Fruit fly (Drosophila melanogaster) whole organism, embryonic: Measurements from ENCODE around the gene CG10333.
A peak's percentile ranks its signal among the peaks of the same experiment; 100 is the strongest.

Source experiments
- Adf1 ChIP-seq: fragments of 200-800 bp; sonication (Bioruptor generic); IDR thresholded peaks from 2 replicates; pipeline ENCODE4 v1.3.6; 2022; ENCODE audit warnings: missing biosample characterization, missing genetic modification characterization
- Atf3 ChIP-seq: fragments of 200-800 bp; sonication (Bioruptor generic); optimal IDR thresholded peaks from 3 replicates; lab custom pipeline; 2016; ENCODE audit warnings: missing biosample characterization, missing genetic modification characterization
- Atf6 ChIP-seq: fragments of 200-800 bp; sonication (Bioruptor generic); IDR thresholded peaks from 2 replicates; pipeline ENCODE4 v1.3.6; 2022; ENCODE audit warnings: missing biosample characterization, missing genetic modification characterization
- Bdp1 ChIP-seq: fragments of 200-800 bp; sonication (Bioruptor generic); optimal IDR thresholded peaks from 3 replicates; lab custom pipeline; 2016; ENCODE audit warnings: missing biosample characterization, missing genetic modification characterization
- CG11093 ChIP-seq: fragments of 200-800 bp; sonication (Bioruptor generic); IDR thresholded peaks from 3 replicates; pipeline ENCODE4 v1.3.6; 2022; ENCODE audit warnings: missing biosample characterization, missing genetic modification characterization
- CG15011 ChIP-seq: fragments of 200-800 bp; sonication (Bioruptor generic); optimal IDR thresholded peaks from 3 replicates; lab custom pipeline; 2018; ENCODE audit warnings: missing biosample characterization, mild to moderate bottlenecking, missing genetic modification characterization
- CG15696 ChIP-seq: fragments of 200-800 bp; sonication (Bioruptor generic); optimal IDR thresholded peaks from 2 replicates; lab custom pipeline; 2019; ENCODE audit warnings: missing biosample characterization, mild to moderate bottlenecking, missing genetic modification characterization, moderate library complexity
- CG17912 ChIP-seq: fragments of 200-800 bp; sonication (Bioruptor generic); optimal IDR thresholded peaks from 2 replicates; lab custom pipeline; 2018; ENCODE audit warnings: missing biosample characterization, mild to moderate bottlenecking, missing genetic modification characterization
- CG2120 ChIP-seq: fragments of 200-800 bp; sonication (Bioruptor generic); optimal IDR thresholded peaks from 3 replicates; lab custom pipeline; 2016; ENCODE audit warnings: missing biosample characterization, missing genetic modification characterization
- CG2712 ChIP-seq: fragments of 200-800 bp; optimal IDR thresholded peaks from 3 replicates; lab custom pipeline; 2019; ENCODE audit warnings: missing biosample characterization, mild to moderate bottlenecking, missing genetic modification characterization, moderate library complexity
- CG30020 ChIP-seq: fragments of 200-800 bp; optimal IDR thresholded peaks from 2 replicates; lab custom pipeline; 2019; ENCODE audit warnings: missing biosample characterization, mild to moderate bottlenecking, missing genetic modification characterization, moderate library complexity
- CG3995 ChIP-seq: fragments of 200-800 bp; sonication (Bioruptor generic); optimal IDR thresholded peaks from 3 replicates; lab custom pipeline; 2016; ENCODE audit warnings: missing biosample characterization, missing genetic modification characterization
- CG4328 ChIP-seq: fragments of 200-800 bp; sonication (Bioruptor generic); optimal IDR thresholded peaks from 3 replicates; lab custom pipeline; 2017; ENCODE audit warnings: missing biosample characterization, missing genetic modification reagents, missing genetic modification characterization
- CG6689 ChIP-seq: fragments of 200-800 bp; sonication (Bioruptor generic); IDR thresholded peaks from 2 replicates; pipeline ENCODE4 v1.3.6; 2022; ENCODE audit warnings: missing biosample characterization, missing genetic modification characterization
- CG7963 ChIP-seq: fragments of 200-800 bp; sonication (Bioruptor generic); IDR thresholded peaks from 3 replicates; pipeline ENCODE4 v1.3.6; 2022; ENCODE audit warnings: missing biosample characterization, missing genetic modification characterization; ENCODE audit not compliant: partially characterized antibody
- CG8290 ChIP-seq, 3 experiments: fragments of 200-800 bp; sonication (Bioruptor generic); optimal IDR thresholded peaks; 2 replicates each; lab custom pipeline; 2016 to 2019; ENCODE audit warnings: missing biosample characterization in 3 of 3, missing genetic modification characterization in 3 of 3, mild to moderate bottlenecking in 2 of 3, moderate library complexity in 1 of 3
- CG8944 ChIP-seq: fragments of 200-800 bp; sonication (Bioruptor generic); optimal IDR thresholded peaks from 3 replicates; lab custom pipeline; 2016; ENCODE audit warnings: missing biosample characterization, missing genetic modification characterization
- CG9932 ChIP-seq: fragments of 200-800 bp; sonication (Bioruptor generic); IDR thresholded peaks from 2 replicates; pipeline ENCODE4 v1.3.6; 2022; ENCODE audit warnings: missing biosample characterization, missing genetic modification characterization
- Max ChIP-seq: fragments of 200-800 bp; sonication (Bioruptor generic); optimal IDR thresholded peaks from 2 replicates; lab custom pipeline; 2016; ENCODE audit warnings: missing biosample characterization, mild to moderate bottlenecking, missing genetic modification characterization
- Nf-YB ChIP-seq: fragments of 200-800 bp; sonication (Bioruptor generic); optimal IDR thresholded peaks from 3 replicates; lab custom pipeline; 2019; ENCODE audit warnings: missing biosample characterization, mild to moderate bottlenecking, missing genetic modification characterization, moderate library complexity
- Nf-YC ChIP-seq: fragments of 200-800 bp; optimal IDR thresholded peaks from 3 replicates; lab custom pipeline; 2019; ENCODE audit warnings: missing biosample characterization, mild to moderate bottlenecking, missing genetic modification characterization, moderate library complexity
- Poxn ChIP-seq: fragments of 200-800 bp; sonication (Bioruptor generic); IDR thresholded peaks from 2 replicates; pipeline ENCODE4 v1.3.6; 2022; ENCODE audit warnings: missing biosample characterization, missing genetic modification characterization
- Ptx1 ChIP-seq: fragments of 200-800 bp; sonication (Bioruptor generic); IDR thresholded peaks from 2 replicates; pipeline ENCODE4 v1.3.6; 2022; ENCODE audit warnings: missing biosample characterization, missing genetic modification characterization
- Rfx ChIP-seq: fragments of 200-800 bp; sonication (Bioruptor generic); IDR thresholded peaks from 2 replicates; pipeline ENCODE4 v1.3.6; 2022; ENCODE audit warnings: missing biosample characterization, missing genetic modification characterization
- Scr ChIP-seq: fragments of 200-800 bp; sonication (Bioruptor generic); IDR thresholded peaks from 2 replicates; pipeline ENCODE4 v1.3.6; 2022; ENCODE audit warnings: missing biosample characterization, missing genetic modification characterization; ENCODE audit not compliant: partially characterized antibody
- Six4 ChIP-seq: fragments of 200-800 bp; sonication (Bioruptor generic); optimal IDR thresholded peaks from 2 replicates; lab custom pipeline; 2016; ENCODE audit warnings: missing biosample characterization, missing genetic modification characterization
- Stat92E ChIP-seq, 3 experiments: fragments of >200 bp in 2 of 3; fragments of 200-800 bp in 1 of 3; sonication (Bioruptor generic) in 1 of 3; optimal IDR thresholded peaks; 2 replicates each; lab custom pipeline; 2017 to 2019; ENCODE audit warnings: missing biosample characterization in 3 of 3, missing genetic modification characterization in 3 of 3, mild to moderate bottlenecking in 1 of 3, moderate library complexity in 1 of 3
- Tbp ChIP-seq: fragments of >200 bp; optimal IDR thresholded peaks from 2 replicates; lab custom pipeline; 2018; ENCODE audit warnings: missing biosample characterization, missing genetic modification characterization
- Trl ChIP-seq, 3 experiments: fragments of >200 bp in 2 of 3; fragments of 200-800 bp in 1 of 3; sonication (Bioruptor generic) in 1 of 3; optimal IDR thresholded peaks; 2 replicates in 1 of 3; 3 replicates in 2 of 3; lab custom pipeline; 2016 to 2017; ENCODE audit warnings: missing biosample characterization in 1 of 3, missing genetic modification characterization in 1 of 3
- ac ChIP-seq: fragments of 200-800 bp; sonication (Bioruptor generic); optimal IDR thresholded peaks from 3 replicates; lab custom pipeline; 2017; ENCODE audit warnings: missing biosample characterization, mild to moderate bottlenecking, missing genetic modification characterization
- ara ChIP-seq: fragments of 200-800 bp; sonication (Bioruptor generic); IDR thresholded peaks from 2 replicates; pipeline ENCODE4 v1.3.6; 2022; ENCODE audit warnings: missing biosample characterization, missing genetic modification characterization
- chm ChIP-seq: fragments of 200-800 bp; sonication (Bioruptor generic); IDR thresholded peaks from 2 replicates; pipeline ENCODE4 v1.3.6; 2022; ENCODE audit warnings: missing biosample characterization, missing genetic modification characterization
- crol ChIP-seq: fragments of 200-800 bp; sonication (Bioruptor generic); IDR thresholded peaks from 2 replicates; pipeline ENCODE4 v1.3.6; 2022; ENCODE audit warnings: missing biosample characterization, missing genetic modification characterization
- esg ChIP-seq: fragments of 200-800 bp; sonication (Bioruptor generic); conservative IDR thresholded peaks from 2 replicates; pipeline ENCODE4 v1.3.6; 2022; ENCODE audit warnings: missing biosample characterization, missing genetic modification characterization
- fd3F ChIP-seq: fragments of 200-800 bp; sonication (Bioruptor generic); optimal IDR thresholded peaks from 2 replicates; lab custom pipeline; 2018; ENCODE audit warnings: missing biosample characterization, mild to moderate bottlenecking, missing genetic modification characterization, moderate library complexity
- ftz-f1 ChIP-seq: fragments of 200-800 bp; sonication (Bioruptor generic); optimal IDR thresholded peaks from 2 replicates; lab custom pipeline; 2016; ENCODE audit warnings: missing biosample characterization, missing genetic modification characterization
- grn ChIP-seq: fragments of 200-800 bp; sonication (Bioruptor generic); optimal IDR thresholded peaks from 3 replicates; lab custom pipeline; 2017; ENCODE audit warnings: missing biosample characterization, missing genetic modification characterization
- kah ChIP-seq: fragments of 200-800 bp; sonication (Bioruptor generic); optimal IDR thresholded peaks from 2 replicates; lab custom pipeline; 2018; ENCODE audit warnings: missing biosample characterization, mild to moderate bottlenecking, missing genetic modification characterization
- kni ChIP-seq: fragments of 200-800 bp; sonication (Bioruptor generic); optimal IDR thresholded peaks from 3 replicates; lab custom pipeline; 2017; ENCODE audit warnings: mild to moderate bottlenecking, missing biosample characterization, missing genetic modification reagents, missing genetic modification characterization
- mld ChIP-seq: fragments of 200-800 bp; sonication (Bioruptor generic); IDR thresholded peaks from 3 replicates; pipeline ENCODE4 v1.3.6; 2022; ENCODE audit warnings: missing biosample characterization, missing genetic modification characterization; ENCODE audit not compliant: partially characterized antibody
- nerfin-1 ChIP-seq: fragments of 200-800 bp; sonication (Bioruptor generic); optimal IDR thresholded peaks from 3 replicates; lab custom pipeline; 2019; ENCODE audit warnings: missing biosample characterization, mild to moderate bottlenecking, missing genetic modification characterization, moderate library complexity
- oc ChIP-seq: fragments of 200-800 bp; sonication (Bioruptor generic); optimal IDR thresholded peaks from 2 replicates; lab custom pipeline; 2018; ENCODE audit warnings: missing biosample characterization, mild to moderate bottlenecking, missing genetic modification characterization, moderate library complexity
- ranshi ChIP-seq: fragments of 200-800 bp; sonication (Bioruptor generic); IDR thresholded peaks from 2 replicates; pipeline ENCODE4 v1.3.6; 2022; ENCODE audit warnings: missing biosample characterization, missing genetic modification characterization
- run ChIP-seq: fragments of 200-800 bp; sonication (Bioruptor generic); optimal IDR thresholded peaks from 3 replicates; lab custom pipeline; 2018; ENCODE audit warnings: missing biosample characterization, mild to moderate bottlenecking, missing genetic modification characterization
- sens ChIP-seq: fragments of 200-800 bp; sonication (Bioruptor generic); peaks from one replicate; lab custom pipeline; 2016; ENCODE audit warnings: missing biosample characterization, missing genetic modification characterization
- sens-2 ChIP-seq: fragments of 200-800 bp; sonication (Bioruptor generic); IDR thresholded peaks from 2 replicates; pipeline ENCODE4 v1.3.6; 2022; ENCODE audit warnings: missing biosample characterization, missing genetic modification characterization
- slbo ChIP-seq: fragments of 200-800 bp; sonication (Bioruptor generic); IDR thresholded peaks from 2 replicates; pipeline ENCODE4 v1.3.6; 2022; ENCODE audit warnings: missing biosample characterization, missing genetic modification characterization
- tap ChIP-seq: fragments of 200-800 bp; optimal IDR thresholded peaks from 3 replicates; lab custom pipeline; 2019; ENCODE audit warnings: missing biosample characterization, mild to moderate bottlenecking, missing genetic modification characterization, moderate library complexity
- wor ChIP-seq: fragments of 200-800 bp; sonication (Bioruptor generic); IDR thresholded peaks from 2 replicates; pipeline ENCODE4 v1.3.6; 2022; ENCODE audit warnings: missing biosample characterization, missing genetic modification characterization

The CG10333 gene

DNA sequence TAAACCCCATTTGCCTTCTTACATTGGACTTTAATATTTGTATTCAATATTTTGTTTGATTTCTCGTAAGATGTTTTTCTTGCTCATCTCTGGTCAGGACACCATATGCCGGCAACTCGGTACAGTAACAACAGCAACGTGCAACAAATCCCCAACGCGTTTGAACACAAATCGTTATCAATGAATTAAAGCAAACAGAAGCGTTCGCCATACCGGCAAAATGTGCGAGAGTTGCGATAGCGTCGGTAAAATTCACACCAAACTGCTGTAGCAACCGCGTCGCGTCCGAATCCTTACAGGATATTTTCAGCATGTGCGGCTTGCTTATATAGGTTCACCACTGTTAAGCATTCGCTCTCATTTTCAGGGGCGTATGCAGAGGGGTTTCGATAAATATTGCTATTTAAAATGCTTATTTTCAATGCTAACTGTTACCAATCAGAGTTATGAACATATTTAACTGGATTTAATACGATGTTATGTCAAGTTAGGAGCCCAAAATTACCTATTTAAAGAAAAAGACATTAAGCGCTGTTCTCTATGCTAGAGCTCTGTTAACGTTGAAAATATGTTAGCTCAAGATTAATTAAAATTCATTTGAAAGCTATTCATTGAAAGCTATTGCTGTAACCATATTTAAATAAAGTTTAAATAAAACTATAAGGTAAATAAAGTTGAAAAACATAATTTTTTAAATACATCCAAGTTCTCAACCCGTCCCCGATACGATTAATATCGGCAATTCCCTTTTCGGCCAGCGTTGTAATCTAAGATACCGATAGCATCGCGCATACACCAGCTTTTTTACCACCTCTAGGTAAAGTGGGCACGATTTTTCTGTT, 16.3 kb upstream of the CG10333 start, which contains the start of the genes Pde11 and CG15160 (continued):
- TF ChIP-seq Ptx1 (GFP tag; lab: Robert Waterston, UW) (peak; percentile 40), Max (GFP tag; lab: Kevin White, UChicago) (peak; percentile 13), CG8290 (GFP tag; optimal IDR thresholded peaks at IDR 0.05; lab: Kevin White, UChicago) (peak; percentile 56), CG8290 (tag; optimal IDR thresholded peaks at IDR 0.05; lab: Kevin White, UChicago) (peak in 1 of 2 experiments; percentile 8), kni (no peak), chm (GFP tag; lab: Robert Waterston, UW) (no peak), kah (GFP tag; lab: Kevin White, UChicago) (no peak), Trl (optimal IDR thresholded peaks at IDR 0.05; lab: Kevin White, UChicago) (no peak), Trl (GFP tag; optimal IDR thresholded peaks at IDR 0.05; lab: Kevin White, UChicago) (no peak), CG15011 (GFP tag; lab: Kevin White, UChicago) (no peak), mld (peak; percentile 100), CG6689 (GFP tag; lab: Robert Waterston, UW) (no peak), tap (tag; lab: Kevin White, UChicago) (no peak), CG8944 (GFP tag; lab: Kevin White, UChicago) (no peak), CG9932 (no peak; the same call in 1 of the 2 replicates), nerfin-1 (tag; lab: Kevin White, UChicago) (no peak), Adf1 (GFP tag; lab: Robert Waterston, UW) (no peak), Atf6 (GFP tag; lab: Robert Waterston, UW) (no peak), ftz-f1 (GFP tag; lab: Kevin White, UChicago) (no peak), Poxn (GFP tag; lab: Robert Waterston, UW) (no peak), CG2120 (peak; percentile 41), Nf-YB (GFP tag; lab: Kevin White, UChicago) (no peak), fd3F (GFP tag; lab: Kevin White, UChicago) (no peak), CG15696 (peak; percentile 8), Rfx (GFP tag; lab: Robert Waterston, UW) (peak; percentile 72), CG11093 (GFP tag; lab: Robert Waterston, UW) (no peak), Scr (peak; percentile 99), CG30020 (tag; lab: Kevin White, UChicago) (peak; percentile 46), oc (tag; lab: Kevin White, UChicago) (no peak), ranshi (GFP tag; lab: Robert Waterston, UW) (no peak), Six4 (GFP tag; lab: Kevin White, UChicago) (no peak), Bdp1 (GFP tag; lab: Kevin White, UChicago) (no peak), ara (no peak), CG7963 (GFP tag; lab: Robert Waterston, UW) (peak; percentile 99), esg (no peak), ac (GFP tag; lab: Kevin White, UChicago) (no peak), Tbp (GFP tag; lab: Kevin White, UChicago) (no peak), sens (peak; percentile 82), run (tag; lab: Kevin White, UChicago) (no peak), CG3995 (GFP tag; lab: Kevin White, UChicago) (peak; percentile 8), CG2712 (no peak), grn (GFP tag; lab: Kevin White, UChicago) (no peak), Atf3 (no peak), Nf-YC (tag; lab: Kevin White, UChicago) (no peak), CG4328 (GFP tag; lab: Kevin White, UChicago) (no peak), sens-2 (GFP tag; lab: Robert Waterston, UW) (no peak), wor (GFP tag; lab: Robert Waterston, UW) (no peak), CG17912 (GFP tag; lab: Kevin White, UChicago) (no peak), Stat92E (GFP tag; optimal IDR thresholded peaks at IDR 0.05; lab: Kevin White, UChicago) (peak in 1 of 3 experiments; percentile 28), slbo (GFP tag; lab: Robert Waterston, UW) (peak; percentile 65; the same call in 1 of the 2 replicates), crol (no peak)
